Fruit fly (Drosophila melanogaster) whole organism, adult: ENCODE data around the gene CG44037.

Source experiments
- ovo ChIP-seq: fragments of 200-800 bp; sonication (Bioruptor generic); optimal IDR thresholded peaks from 2 replicates; lab custom pipeline; 2016; ENCODE audit warnings: missing biosample characterization, missing genetic modification characterization
- pad ChIP-seq: fragments of 200-800 bp; sonication (Bioruptor generic); optimal IDR thresholded peaks from 3 replicates; lab custom pipeline; 2017; ENCODE audit warnings: missing biosample characterization, missing genetic modification characterization, mild to moderate bottlenecking, moderate library complexity, missing genetic modification reagents
- toe ChIP-seq: fragments of 200-800 bp; sonication (Bioruptor generic); optimal IDR thresholded peaks from 2 replicates; lab custom pipeline; 2016; ENCODE audit warnings: missing biosample characterization, missing genetic modification characterization

DNA sequence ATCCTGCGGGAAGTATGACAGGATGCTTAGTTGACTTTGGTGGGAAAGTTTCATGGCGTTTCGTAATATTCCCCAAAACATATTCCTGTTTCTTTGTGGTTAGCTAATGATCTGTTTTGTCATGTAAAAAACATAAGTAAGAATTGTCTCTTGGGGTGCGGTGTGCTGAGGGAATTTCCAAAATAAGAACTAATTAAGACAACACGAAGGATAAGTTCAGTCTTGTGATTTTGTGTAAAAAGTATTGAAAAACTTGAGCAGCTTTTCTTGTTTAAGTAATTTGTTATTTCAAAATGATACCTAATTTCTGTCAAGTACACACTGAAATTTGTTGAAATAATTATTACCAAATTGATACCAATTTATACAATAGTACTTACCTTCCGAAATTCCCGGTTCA, 4.7 kb upstream of the CG44037 start, which contains the start of gene CG3942:
- TF ChIP-seq pad (GFP tag; lab: Kevin White, UChicago) (no peak), toe (GFP tag; lab: Kevin White, UChicago) (no peak), ovo (no peak)
